Worm (Caenorhabditis elegans): ENCODE data around the gene C11G6.2.

C11G6.2 gene

DNA sequence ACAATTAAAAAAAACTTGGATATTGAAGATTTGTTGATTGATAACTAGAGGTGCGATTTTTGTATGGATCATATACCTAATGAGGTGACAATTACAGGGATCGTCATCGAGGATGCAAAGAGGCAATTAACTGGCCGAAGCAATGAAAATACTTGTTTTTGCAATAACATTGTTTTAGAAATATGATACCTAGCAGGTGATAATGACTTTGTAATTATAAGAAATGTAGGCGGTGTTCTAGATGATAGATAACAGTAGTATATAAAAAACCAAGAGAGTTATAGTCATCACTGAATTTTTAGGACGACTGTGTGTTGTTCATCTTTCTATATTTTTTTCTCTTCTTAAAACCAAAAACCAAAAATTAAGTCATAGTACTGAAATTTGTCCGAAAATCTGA is at the start of gene C11G6.2:
Gene C11G6.2 (plus strand): TSS at position 301 of the 400 bp plus-strand sequence.
- TF ChIP-seq mdl-1 (tag; optimal IDR thresholded peaks at IDR 0.05) (no peak), nhr-11 (tag; optimal IDR thresholded peaks at IDR 0.05) (no peak), ztf-1 (GFP tag; conservative IDR thresholded peaks at IDR 0.05) (no peak), elt-1 (tag; optimal IDR thresholded peaks at IDR 0.05) (no peak), mbf-1 (tag; optimal IDR thresholded peaks at IDR 0.05) (no peak), lin-13 (GFP tag; optimal IDR thresholded peaks at IDR 0.05) (no peak), skn-1 (tag; optimal IDR thresholded peaks at IDR 0.05) (no peak), blmp-1 (tag; optimal IDR thresholded peaks at IDR 0.05; ENCODE audit: insufficient read depth) (no peak), nhr-6 (tag; optimal IDR thresholded peaks at IDR 0.05) (no peak), ceh-16 (tag; optimal IDR thresholded peaks at IDR 0.05) (no peak), gmeb-1 (tag; optimal IDR thresholded peaks at IDR 0.05) (no peak), crh-2 (tag; optimal IDR thresholded peaks at IDR 0.05) (no peak), elt-3 (tag; optimal IDR thresholded peaks at IDR 0.05) (no peak), fos-1 (tag; optimal IDR thresholded peaks at IDR 0.05) (no peak), lin-11 (tag; optimal IDR thresholded peaks at IDR 0.05) (no peak)

- TF ChIP-seq nhr-77 (tag; optimal IDR thresholded peaks at IDR 0.05) = no peak
- no peak for TF ChIP-seq mbf-1 (tag; optimal IDR thresholded peaks at IDR 0.05)
- no peak for TF ChIP-seq ztf-1 (GFP tag; conservative IDR thresholded peaks at IDR 0.05)
Observed at ce11 chrX:16283103-16283502, 45.3 kb upstream of the C11G6.2 start, which contains the start of gene F52E10.2. TSS of gene F52E10.2 (minus strand) at chrX:16283203.

DNA sequence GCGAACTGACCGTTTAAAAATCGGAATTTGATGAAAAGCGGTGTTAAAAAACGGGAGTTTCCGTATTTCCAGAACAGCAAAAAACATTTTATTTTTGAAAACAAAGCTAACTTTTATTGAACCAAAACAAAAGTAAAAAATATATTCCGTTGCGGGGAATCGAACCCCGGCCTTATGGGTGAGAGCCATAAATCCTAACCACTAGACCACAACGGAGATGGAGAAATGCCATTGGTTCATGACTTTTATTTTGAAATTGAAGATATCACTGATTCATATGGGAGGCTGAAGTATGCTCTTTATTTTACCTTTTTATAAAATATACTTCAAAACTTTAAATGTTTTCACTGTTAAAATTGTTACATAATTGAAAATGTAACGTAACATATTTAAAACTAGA is 43.3 kb upstream of the C11G6.2 start:
- peak; percentile 0 for TF ChIP-seq sma-3 (GFP tag; optimal IDR thresholded peaks at IDR 0.05)
- no peak for TF ChIP-seq crh-2 (tag; optimal IDR thresholded peaks at IDR 0.05)

DNA sequence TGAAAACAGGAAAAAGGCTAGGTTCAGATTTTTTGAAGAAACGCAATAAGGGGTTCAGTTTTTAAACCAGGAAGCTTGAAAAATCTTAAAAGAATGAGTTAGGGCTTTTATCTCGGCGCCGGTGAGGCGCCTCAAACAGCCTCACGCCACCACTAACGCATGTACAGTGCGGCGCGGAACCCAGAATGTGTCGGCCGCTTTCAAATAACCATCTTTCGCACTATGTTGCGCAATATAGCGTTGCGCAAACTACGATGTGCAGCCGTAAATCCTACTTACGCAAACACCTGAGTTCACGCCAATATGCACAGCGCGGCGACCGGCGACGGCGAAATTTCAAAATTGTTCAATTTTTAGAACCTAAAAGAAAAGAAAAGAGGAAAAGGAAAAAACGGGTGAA is 38.8 kb upstream of the C11G6.2 start:
- TF ChIP-seq snpc-4 (tag; optimal IDR thresholded peaks at IDR 0.05) = peak; percentile 75
- no peak for TF ChIP-seq crh-2 (tag; optimal IDR thresholded peaks at IDR 0.05)

ce11 chrX:16290536-16290935 is 37.9 kb upstream of the C11G6.2 start:
- TF ChIP-seq nhr-237 (tag; optimal IDR thresholded peaks at IDR 0.05) (no peak), nhr-11 (tag; optimal IDR thresholded peaks at IDR 0.05) (no peak), unc-39 (tag; optimal IDR thresholded peaks at IDR 0.05) (no peak), ZK546.5 (tag; optimal IDR thresholded peaks at IDR 0.05) (no peak), nhr-77 (tag; optimal IDR thresholded peaks at IDR 0.05) (no peak), nhr-10 (tag; optimal IDR thresholded peaks at IDR 0.05) (no peak), ceh-16 (tag; optimal IDR thresholded peaks at IDR 0.05) (no peak), nhr-23 (tag; optimal IDR thresholded peaks at IDR 0.05) (no peak), nhr-25 (tag; optimal IDR thresholded peaks at IDR 0.05) (peak; percentile 72), mbf-1 (tag; optimal IDR thresholded peaks at IDR 0.05) (no peak), dmd-4 (tag; optimal IDR thresholded peaks at IDR 0.05) (no peak), sma-3 (GFP tag; optimal IDR thresholded peaks at IDR 0.05) (peak; percentile 11), fos-1 (tag; optimal IDR thresholded peaks at IDR 0.05) (no peak), aly-2 (tag; optimal IDR thresholded peaks at IDR 0.05) (no peak), unc-62 (GFP tag; optimal IDR thresholded peaks at IDR 0.05) (no peak), skn-1 (tag; optimal IDR thresholded peaks at IDR 0.05) (no peak), elt-3 (tag; optimal IDR thresholded peaks at IDR 0.05) (no peak), lin-13 (GFP tag; optimal IDR thresholded peaks at IDR 0.05) (no peak), R02D3.7 (tag; optimal IDR thresholded peaks at IDR 0.05) (no peak), sma-9 (GFP tag; optimal IDR thresholded peaks at IDR 0.05) (peak; percentile 70), sma-9 (tag; optimal IDR thresholded peaks at IDR 0.05) (no peak), alr-1 (tag; optimal IDR thresholded peaks at IDR 0.05) (no peak), sem-4 (tag; optimal IDR thresholded peaks at IDR 0.05) (no peak), lin-11 (tag; optimal IDR thresholded peaks at IDR 0.05) (no peak), mab-5 (tag; optimal IDR thresholded peaks at IDR 0.05) (no peak), C34F6.9 (tag; optimal IDR thresholded peaks at IDR 0.05) (no peak), crh-2 (tag; optimal IDR thresholded peaks at IDR 0.05) (peak; percentile 25), gmeb-1 (tag; optimal IDR thresholded peaks at IDR 0.05) (no peak)

DNA sequence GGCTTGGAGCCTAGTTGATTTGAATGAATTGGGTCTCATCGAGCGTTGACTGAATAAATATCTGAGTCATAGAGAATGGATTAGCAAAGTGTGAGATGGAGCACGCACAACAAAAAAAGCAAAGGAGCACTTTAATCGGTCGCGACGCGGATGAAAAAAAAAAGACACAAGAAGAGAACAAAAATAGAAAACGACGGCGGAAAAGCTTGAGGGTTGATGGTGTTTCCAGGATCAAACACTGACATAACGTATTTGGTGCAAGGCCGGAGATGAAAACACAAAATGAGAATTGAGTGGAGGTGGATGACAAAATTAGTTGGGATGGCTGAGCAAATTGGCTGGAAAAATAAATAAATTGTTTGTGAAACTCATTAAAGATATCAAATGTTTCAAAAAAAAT is 35.5 kb upstream of the C11G6.2 start, which contains the start of gene F52E10.4:
Gene F52E10.4 (minus strand): TSS at position 101 of the 400 bp plus-strand sequence.
- TF ChIP-seq lin-13 (GFP tag; optimal IDR thresholded peaks at IDR 0.05) (no peak), ama-1 (optimal IDR thresholded peaks at IDR 0.05) (no peak), nhr-23 (tag; optimal IDR thresholded peaks at IDR 0.05) (no peak), ztf-4 (tag; optimal IDR thresholded peaks at IDR 0.05) (no peak), mbf-1 (tag; optimal IDR thresholded peaks at IDR 0.05) (no peak), crh-2 (tag; optimal IDR thresholded peaks at IDR 0.05) (no peak), nhr-12 (tag; optimal IDR thresholded peaks at IDR 0.05) (no peak), gmeb-1 (tag; optimal IDR thresholded peaks at IDR 0.05) (no peak), dmd-4 (tag; optimal IDR thresholded peaks at IDR 0.05) (no peak), ztf-11 (tag; optimal IDR thresholded peaks at IDR 0.05) (no peak), nhr-21 (tag; optimal IDR thresholded peaks at IDR 0.05) (no peak), sma-9 (GFP tag; optimal IDR thresholded peaks at IDR 0.05) (no peak), sma-9 (tag; optimal IDR thresholded peaks at IDR 0.05) (no peak), mdl-1 (tag; optimal IDR thresholded peaks at IDR 0.05) (no peak)
